Fruit fly (Drosophila melanogaster) whole organism, embryonic: ENCODE measurements around the gene Nepl3.

Source experiments
- Antp ChIP-seq: fragments of 200-800 bp; sonication (Bioruptor generic); optimal IDR thresholded peaks from 3 replicates; lab custom pipeline; 2016; ENCODE audit warnings: missing biosample characterization, missing genetic modification characterization
- Atf-2 ChIP-seq: fragments of 200-800 bp; sonication (Bioruptor generic); optimal IDR thresholded peaks from 2 replicates; lab custom pipeline; 2016; ENCODE audit warnings: missing biosample characterization, missing genetic modification characterization
- CG12236 ChIP-seq: fragments of 200-800 bp; sonication (Bioruptor generic); optimal IDR thresholded peaks from 2 replicates; lab custom pipeline; 2016; ENCODE audit warnings: missing biosample characterization, missing genetic modification characterization
- CG14441 ChIP-seq: fragments of 200-800 bp; sonication (Bioruptor generic); IDR thresholded peaks from 2 replicates; pipeline ENCODE4 v1.3.6; 2022; ENCODE audit warnings: missing biosample characterization, missing genetic modification characterization
- CG15269 ChIP-seq: fragments of 200-800 bp; sonication (Bioruptor generic); optimal IDR thresholded peaks from 2 replicates; lab custom pipeline; 2018; ENCODE audit warnings: missing biosample characterization, mild to moderate bottlenecking, missing genetic modification characterization, moderate library complexity
- CG15601 ChIP-seq: fragments of 200-800 bp; sonication (Bioruptor generic); optimal IDR thresholded peaks from 3 replicates; lab custom pipeline; 2019; ENCODE audit warnings: missing biosample characterization, mild to moderate bottlenecking, missing genetic modification characterization, moderate library complexity
- CG17359 ChIP-seq: fragments of 200-800 bp; sonication (Bioruptor generic); optimal IDR thresholded peaks from 3 replicates; lab custom pipeline; 2018; ENCODE audit warnings: missing biosample characterization, mild to moderate bottlenecking, missing genetic modification characterization, moderate library complexity
- CG17912 ChIP-seq: fragments of 200-800 bp; sonication (Bioruptor generic); optimal IDR thresholded peaks from 2 replicates; lab custom pipeline; 2018; ENCODE audit warnings: missing biosample characterization, mild to moderate bottlenecking, missing genetic modification characterization
- CG18262 ChIP-seq: fragments of 200-800 bp; optimal IDR thresholded peaks from 3 replicates; lab custom pipeline; 2019; ENCODE audit warnings: missing biosample characterization, mild to moderate bottlenecking, missing genetic modification characterization, moderate library complexity
- CG31441 ChIP-seq: fragments of 200-800 bp; sonication (Bioruptor generic); IDR thresholded peaks from 2 replicates; pipeline ENCODE4 v1.3.6; 2022; ENCODE audit warnings: missing biosample characterization, missing genetic modification characterization
- CG5180 ChIP-seq: fragments of 200-800 bp; sonication (Bioruptor generic); optimal IDR thresholded peaks from 3 replicates; lab custom pipeline; 2017; ENCODE audit warnings: missing biosample characterization, missing genetic modification characterization, mild to moderate bottlenecking, moderate library complexity, missing genetic modification reagents
- CG6254 ChIP-seq: fragments of 200-800 bp; sonication (Bioruptor generic); optimal IDR thresholded peaks from 3 replicates; lab custom pipeline; 2017; ENCODE audit warnings: mild to moderate bottlenecking, missing biosample characterization, missing genetic modification reagents, missing genetic modification characterization
- Ets65A ChIP-seq: fragments of 200-800 bp; sonication (Bioruptor generic); peaks from one replicate; lab custom pipeline; 2016; ENCODE audit warnings: missing biosample characterization, missing genetic modification characterization
- Kr ChIP-seq: fragments of 200-800 bp; sonication (Bioruptor generic); optimal IDR thresholded peaks from 2 replicates; lab custom pipeline; 2017; ENCODE audit warnings: missing biosample characterization, mild to moderate bottlenecking, missing genetic modification characterization
- Lim3 ChIP-seq: fragments of 200-800 bp; sonication (Bioruptor generic); IDR thresholded peaks from 2 replicates; pipeline ENCODE4 v1.3.6; 2022; ENCODE audit warnings: missing biosample characterization, missing genetic modification characterization
- MESR4 ChIP-seq: fragments of 200-800 bp; sonication (Bioruptor generic); optimal IDR thresholded peaks from 2 replicates; lab custom pipeline; 2018; ENCODE audit warnings: missing biosample characterization, mild to moderate bottlenecking, missing genetic modification characterization, moderate library complexity
- Med ChIP-seq: fragments of 200-800 bp; sonication (Bioruptor generic); peaks from one replicate; lab custom pipeline; 2016; ENCODE audit warnings: missing biosample characterization, missing genetic modification characterization, mild to moderate bottlenecking, inconsistent platforms, moderate library complexity
- Ptx1 ChIP-seq: fragments of 200-800 bp; sonication (Bioruptor generic); IDR thresholded peaks from 2 replicates; pipeline ENCODE4 v1.3.6; 2022; ENCODE audit warnings: missing biosample characterization, missing genetic modification characterization
- YL-1 ChIP-seq: fragments of 200-800 bp; sonication (Bioruptor generic); optimal IDR thresholded peaks from 3 replicates; lab custom pipeline; 2017; ENCODE audit warnings: missing biosample characterization, mild to moderate bottlenecking, missing genetic modification characterization
- abd-A ChIP-seq: fragments of 200-800 bp; sonication (Bioruptor generic); optimal IDR thresholded peaks from 3 replicates; lab custom pipeline; 2019; ENCODE audit warnings: missing biosample characterization, mild to moderate bottlenecking, missing genetic modification characterization, moderate library complexity
- bbx ChIP-seq: fragments of 200-800 bp; sonication (Bioruptor generic); IDR thresholded peaks from 2 replicates; pipeline ENCODE4 v1.3.6; 2022; ENCODE audit warnings: missing biosample characterization, missing genetic modification characterization; ENCODE audit not compliant: partially characterized antibody
- chinmo ChIP-seq: fragments of 200-800 bp; sonication (Bioruptor generic); IDR thresholded peaks from 4 replicates; pipeline ENCODE4 v1.3.6; 2022; ENCODE audit warnings: missing biosample characterization, missing genetic modification characterization; ENCODE audit not compliant: partially characterized antibody
- crp ChIP-seq, 2 experiments: fragments of 200-800 bp; sonication (Bioruptor generic); optimal IDR thresholded peaks; 2 replicates in 1 of 2; 3 replicates in 1 of 2; lab custom pipeline; 2017; ENCODE audit warnings: missing biosample characterization in 2 of 2, missing genetic modification characterization in 2 of 2, mild to moderate bottlenecking in 1 of 2, moderate library complexity in 1 of 2
- esg ChIP-seq: fragments of 200-800 bp; sonication (Bioruptor generic); conservative IDR thresholded peaks from 2 replicates; pipeline ENCODE4 v1.3.6; 2022; ENCODE audit warnings: missing biosample characterization, missing genetic modification characterization
- ewg ChIP-seq: fragments of 200-800 bp; sonication (Bioruptor generic); optimal IDR thresholded peaks from 3 replicates; lab custom pipeline; 2017; ENCODE audit warnings: mild to moderate bottlenecking, missing biosample characterization, missing genetic modification reagents, missing genetic modification characterization
- gcm ChIP-seq: fragments of 200-800 bp; sonication (Bioruptor generic); optimal IDR thresholded peaks from 2 replicates; lab custom pipeline; 2019; ENCODE audit warnings: missing biosample characterization, mild to moderate bottlenecking, missing genetic modification characterization, moderate library complexity
- h ChIP-seq: fragments of >200 bp; optimal IDR thresholded peaks from 2 replicates; lab custom pipeline; 2017
- lola ChIP-seq, 3 experiments: fragments of >200 bp in 2 of 3; fragments of 200-800 bp in 1 of 3; sonication (Bioruptor generic) in 1 of 3; optimal IDR thresholded peaks; 2 replicates each; lab custom pipeline; 2017 to 2019; ENCODE audit warnings: missing biosample characterization in 3 of 3, missing genetic modification characterization in 3 of 3, mild to moderate bottlenecking in 1 of 3, moderate library complexity in 1 of 3
- lov ChIP-seq, 2 experiments: fragments of 200-800 bp in 1 of 2; fragments of >200 bp in 1 of 2; sonication (Bioruptor generic) in 1 of 2; IDR thresholded peaks in 1 of 2; optimal IDR thresholded peaks in 1 of 2; 2 replicates in 1 of 2; 3 replicates in 1 of 2; pipeline versions ENCODE4 v1.3.6 to Lab custom; 2017 to 2022; ENCODE audit warnings: missing biosample characterization in 1 of 2, missing genetic modification characterization in 1 of 2
- pho ChIP-seq: fragments of 200-800 bp; sonication (Bioruptor generic); optimal IDR thresholded peaks from 2 replicates; lab custom pipeline; 2016; ENCODE audit warnings: missing biosample characterization, missing genetic modification characterization
- pzg ChIP-seq: fragments of 200-800 bp; sonication (Bioruptor generic); optimal IDR thresholded peaks from 3 replicates; lab custom pipeline; 2018; ENCODE audit warnings: missing biosample characterization, mild to moderate bottlenecking, missing genetic modification characterization, moderate library complexity
- sens ChIP-seq: fragments of 200-800 bp; sonication (Bioruptor generic); peaks from one replicate; lab custom pipeline; 2016; ENCODE audit warnings: missing biosample characterization, missing genetic modification characterization
- seq ChIP-seq: fragments of 200-800 bp; sonication (Bioruptor generic); IDR thresholded peaks from 2 replicates; pipeline ENCODE4 v1.3.6; 2022; ENCODE audit warnings: missing biosample characterization, missing genetic modification characterization
- ttk ChIP-seq: fragments of 200-800 bp; sonication (Bioruptor generic); IDR thresholded peaks from 2 replicates; pipeline ENCODE4 v2.1.2; 2022; ENCODE audit warnings: missing biosample characterization, missing genetic modification characterization
- unpg ChIP-seq: fragments of 200-800 bp; sonication (Bioruptor generic); optimal IDR thresholded peaks from 3 replicates; lab custom pipeline; 2018; ENCODE audit warnings: missing biosample characterization, mild to moderate bottlenecking, missing genetic modification characterization, moderate library complexity
- zf30C ChIP-seq: fragments of 200-800 bp; sonication (Bioruptor generic); optimal IDR thresholded peaks from 3 replicates; lab custom pipeline; 2018; ENCODE audit warnings: missing biosample characterization, mild to moderate bottlenecking, missing genetic modification characterization

The Nepl3 gene

dm6 chr2L:5050825-5051224 is 7.2 kb downstream of the Nepl3 start, which contains the start of gene CG9121:
CG9121 (minus strand) TSS chr2L:5051062.
- TF ChIP-seq Kr (GFP tag; lab: Kevin White, UChicago) (no peak), sens (GFP tag; lab: Kevin White, UChicago) (peak; percentile 12), ewg (GFP tag; lab: Kevin White, UChicago) (peak; percentile 91), unpg (GFP tag; lab: Kevin White, UChicago) (no peak), crp (GFP tag; optimal IDR thresholded peaks at IDR 0.05; lab: Kevin White, UChicago) (peak in 1 of 2 experiments; percentile 48), lola (GFP tag; optimal IDR thresholded peaks at IDR 0.05; lab: Kevin White, UChicago) (no peak), CG31441 (GFP tag; lab: Robert Waterston, UW) (no peak), CG18262 (tag; lab: Kevin White, UChicago) (no peak), seq (GFP tag; lab: Robert Waterston, UW) (peak; percentile 64; the same call in 1 of the 2 replicates), MESR4 (GFP tag; lab: Kevin White, UChicago) (peak; percentile 47), pzg (GFP tag; lab: Kevin White, UChicago) (peak; percentile 7), CG17359 (no peak), CG17912 (GFP tag; lab: Kevin White, UChicago) (no peak), chinmo (GFP tag; lab: Robert Waterston, UW) (peak; percentile 71; the same call in 1 of the 4 replicates), abd-A (tag; lab: Kevin White, UChicago) (peak; percentile 67), Lim3 (GFP tag; lab: Robert Waterston, UW) (no peak), CG12236 (no peak), CG6254 (GFP tag; lab: Kevin White, UChicago) (no peak), Med (GFP tag; lab: Kevin White, UChicago) (peak; percentile 9)

DNA sequence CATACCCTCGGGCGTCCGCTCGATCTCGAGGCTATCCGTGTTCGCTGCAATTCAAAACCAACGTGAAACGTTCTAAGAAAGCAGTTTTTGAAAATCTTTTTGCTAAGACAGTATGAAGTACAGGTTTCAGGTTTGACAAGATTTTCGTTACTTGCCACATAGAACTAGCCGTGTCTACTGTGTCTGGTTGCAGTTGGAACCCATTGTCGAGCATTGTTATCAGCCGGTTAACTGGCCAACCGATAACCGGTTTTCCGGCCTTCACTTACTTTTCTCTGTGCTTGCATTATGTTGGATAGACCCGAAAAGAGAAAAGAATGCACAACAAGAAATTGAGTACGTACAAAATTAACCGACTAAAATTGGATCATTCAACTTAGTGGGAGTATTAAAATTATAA is 8.1 kb downstream of the Nepl3 start:
- TF ChIP-seq CG15601 (tag; lab: Kevin White, UChicago) = peak; percentile 29
- 0 out of 2 replicates have a peak, but pooled peaks have one; percentile 15 for TF ChIP-seq bbx (GFP tag; lab: Robert Waterston, UW)
- TF ChIP-seq pho = no peak
- TF ChIP-seq h (lab: Kevin White, UChicago) = no peak
- peak; percentile 67 for TF ChIP-seq zf30C (GFP tag; lab: Kevin White, UChicago)
- peak; percentile 93 for TF ChIP-seq CG5180 (GFP tag; lab: Kevin White, UChicago)
- TF ChIP-seq CG14441 (GFP tag; lab: Robert Waterston, UW) = no peak
- TF ChIP-seq Atf-2 (GFP tag; lab: Kevin White, UChicago) = no peak
- TF ChIP-seq ttk (GFP tag; lab: Robert Waterston, UW) = peak; percentile 38; the same call in 1 of the 2 replicates
- no peak for TF ChIP-seq esg
- no peak for TF ChIP-seq Antp (GFP tag; lab: Kevin White, UChicago)
- TF ChIP-seq YL-1 (GFP tag; lab: Kevin White, UChicago) = no peak
- TF ChIP-seq CG15269 (tag; lab: Kevin White, UChicago) = no peak
- no peak for TF ChIP-seq Ptx1 (GFP tag; lab: Robert Waterston, UW)

DNA sequence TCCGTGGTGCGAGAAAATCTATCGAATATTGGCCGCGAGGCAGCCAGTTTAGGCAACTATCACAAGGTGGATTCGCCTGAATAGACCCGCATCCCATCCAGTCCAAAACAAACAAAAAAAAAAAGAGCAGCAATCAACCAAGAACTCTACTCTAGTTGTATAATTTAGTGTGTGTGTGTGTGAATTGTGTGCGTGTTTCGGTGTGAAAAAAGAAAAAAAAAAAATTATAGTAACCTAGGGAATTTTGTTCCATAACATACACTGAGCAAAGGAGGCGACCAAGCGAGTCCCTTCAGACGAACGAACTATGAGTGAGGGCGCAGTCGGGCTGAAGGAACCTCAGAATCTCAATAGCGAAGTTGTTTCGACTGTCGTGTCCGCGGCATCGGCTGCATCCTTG is 11.8 kb downstream of the Nepl3 start:
- peak; percentile 11 for TF ChIP-seq gcm
- no peak for TF ChIP-seq lov (optimal IDR thresholded peaks at IDR 0.05; lab: Kevin White, UChicago)
- TF ChIP-seq lov (GFP tag; IDR thresholded peaks at IDR 0.05; lab: Robert Waterston, UW) = no peak
- TF ChIP-seq Ets65A (GFP tag; lab: Kevin White, UChicago) = peak; percentile 93
